Fruit fly (Drosophila melanogaster): ENCODE data around the gene GCS2beta.
A peak's percentile ranks its signal among the peaks of the same experiment; 100 is the strongest.

GCS2beta gene

dm6 chr2L:17466950-17467349 lies 17.2 kb downstream of the GCS2beta start:
- TF ChIP-seq ss (GFP tag; optimal IDR thresholded peaks at IDR 0.05) (no peak), Lpt (GFP tag; optimal IDR thresholded peaks at IDR 0.05) (peak; percentile 63), CG3032 (tag; optimal IDR thresholded peaks at IDR 0.05) (no peak), lz (GFP tag; optimal IDR thresholded peaks at IDR 0.05) (peak; percentile 7), acj6 (GFP tag; optimal IDR thresholded peaks at IDR 0.05) (peak; percentile 61), CG6276 (GFP tag; optimal IDR thresholded peaks at IDR 0.05) (peak; percentile 39), Sox14 (GFP tag; optimal IDR thresholded peaks at IDR 0.05) (peak; percentile 46), OdsH (GFP tag; optimal IDR thresholded peaks at IDR 0.05) (peak; percentile 46), CG8632 (GFP tag; optimal IDR thresholded peaks at IDR 0.05) (peak; percentile 24), CG10631 (GFP tag; optimal IDR thresholded peaks at IDR 0.05) (peak; percentile 46), Hr4 (GFP tag; optimal IDR thresholded peaks at IDR 0.05) (peak; percentile 58), svp (GFP tag) (no peak), pdm3 (GFP tag; optimal IDR thresholded peaks at IDR 0.05) (peak; percentile 49), eg (GFP tag; IDR thresholded peaks at IDR 0.05) (peak; percentile 58), CG8119 (GFP tag; IDR thresholded peaks at IDR 0.05) (peak; percentile 73), esn (GFP tag; optimal IDR thresholded peaks at IDR 0.05) (peak; percentile 26), CG8319 (GFP tag; optimal IDR thresholded peaks at IDR 0.05) (no peak), Gug (GFP tag; IDR thresholded peaks at IDR 0.05) (peak; percentile 39), Ets96B (tag; optimal IDR thresholded peaks at IDR 0.05) (peak; percentile 6), CG3919 (GFP tag; optimal IDR thresholded peaks at IDR 0.05) (peak; percentile 2), CG10669 (GFP tag; optimal IDR thresholded peaks at IDR 0.05) (peak; percentile 12), achi (GFP tag; optimal IDR thresholded peaks at IDR 0.05) (peak; percentile 34), CG6854 (GFP tag; optimal IDR thresholded peaks at IDR 0.05) (no peak), fd59A (GFP tag; optimal IDR thresholded peaks at IDR 0.05) (no peak), Eip75B (GFP tag; optimal IDR thresholded peaks at IDR 0.05) (peak; percentile 49), CG6792 (GFP tag; optimal IDR thresholded peaks at IDR 0.05) (peak; percentile 30), CG6163 (GFP tag; IDR thresholded peaks at IDR 0.05) (peak; percentile 42; the same call in 1 of the 3 replicates), CG1621 (tag; optimal IDR thresholded peaks at IDR 0.05) (no peak), Eip78C (GFP tag) (peak; percentile 84), CG31627 (GFP tag; optimal IDR thresholded peaks at IDR 0.05) (peak; percentile 17), Hr38 (GFP tag; optimal IDR thresholded peaks at IDR 0.05) (no peak), cyc (GFP tag; optimal IDR thresholded peaks at IDR 0.05) (no peak), Sox15 (GFP tag; optimal IDR thresholded peaks at IDR 0.05) (no peak), CG15336 (GFP tag; IDR thresholded peaks at IDR 0.05) (peak; percentile 75), fd85E (GFP tag; optimal IDR thresholded peaks at IDR 0.05) (no peak), CG32006 (GFP tag; optimal IDR thresholded peaks at IDR 0.05) (peak; percentile 65)

- TF ChIP-seq lz (GFP tag; optimal IDR thresholded peaks at IDR 0.05) (peak; percentile 54), CG7368 (GFP tag; optimal IDR thresholded peaks at IDR 0.05) (peak; percentile 57), pdm3 (GFP tag; optimal IDR thresholded peaks at IDR 0.05) (peak; percentile 81), CG9139 (GFP tag; optimal IDR thresholded peaks at IDR 0.05) (peak; percentile 38), dsx (GFP tag; optimal IDR thresholded peaks at IDR 0.05; ENCODE audit: poor library complexity, severe bottlenecking) (peak; percentile 71), CG3032 (tag; optimal IDR thresholded peaks at IDR 0.05) (peak; percentile 79), vri (GFP tag; optimal IDR thresholded peaks at IDR 0.05) (no peak), Eip78C (GFP tag) (peak; percentile 94), Sox14 (GFP tag; optimal IDR thresholded peaks at IDR 0.05) (peak; percentile 80), CG6792 (GFP tag; optimal IDR thresholded peaks at IDR 0.05) (peak; percentile 71), Met (GFP tag; optimal IDR thresholded peaks at IDR 0.05) (peak; percentile 57), CG16779 (tag; optimal IDR thresholded peaks at IDR 0.05) (peak; percentile 54), CG15336 (GFP tag; IDR thresholded peaks at IDR 0.05) (peak; percentile 91), fd59A (GFP tag; optimal IDR thresholded peaks at IDR 0.05) (peak; percentile 73), CG11902 (GFP tag; optimal IDR thresholded peaks at IDR 0.05) (peak; percentile 45), CG6276 (GFP tag; optimal IDR thresholded peaks at IDR 0.05) (peak; percentile 81), Blimp-1 (GFP tag; optimal IDR thresholded peaks at IDR 0.05) (no peak), Ets21C (GFP tag; optimal IDR thresholded peaks at IDR 0.05) (peak; percentile 22), CG8632 (GFP tag; optimal IDR thresholded peaks at IDR 0.05) (peak; percentile 69), CG10669 (GFP tag; optimal IDR thresholded peaks at IDR 0.05) (peak; percentile 74), Gug (GFP tag; IDR thresholded peaks at IDR 0.05) (peak; percentile 82), Hr39 (GFP tag; optimal IDR thresholded peaks at IDR 0.05) (peak; percentile 53), esn (GFP tag; optimal IDR thresholded peaks at IDR 0.05) (peak; percentile 61), svp (GFP tag) (no peak), Eip93F (GFP tag; optimal IDR thresholded peaks at IDR 0.05) (no peak), Sox15 (GFP tag; optimal IDR thresholded peaks at IDR 0.05) (peak; percentile 23), Hr38 (GFP tag; optimal IDR thresholded peaks at IDR 0.05) (peak; percentile 0), Eip75B (GFP tag; optimal IDR thresholded peaks at IDR 0.05) (peak; percentile 79), CG11294 (GFP tag; IDR thresholded peaks at IDR 0.05) (peak; percentile 79), eg (GFP tag; IDR thresholded peaks at IDR 0.05) (peak; percentile 89)
These were observed 18.0 kb downstream of the GCS2beta start for dm6 chr2L:17465915-17466677.

All from whole organism, prepupa.